Fruit fly (Drosophila melanogaster) whole organism, prepupa: ENCODE measurements around the gene Nepl18.

Experiments used
- CG3919 ChIP-seq: fragments of 200-800 bp; sonication (Bioruptor generic); optimal IDR thresholded peaks from 3 replicates; lab custom pipeline; 2016; ENCODE audit warnings: missing biosample characterization, missing genetic modification characterization
- salr ChIP-seq, 2 experiments: fragments of 200-800 bp; sonication (Bioruptor generic); optimal IDR thresholded peaks; 3 replicates each; lab custom pipeline; 2016 to 2018; ENCODE audit warnings: missing biosample characterization in 2 of 2, missing genetic modification characterization in 2 of 2, mild to moderate bottlenecking in 1 of 2

- TF ChIP-seq salr (GFP tag; optimal IDR thresholded peaks at IDR 0.05; lab: Kevin White, UChicago) (no peak), CG3919 (GFP tag; lab: Kevin White, UChicago) (no peak)
These were observed 28.0 kb downstream of the Nepl18 start for dm6 chr3R:28903392-28903791.
